Fruit fly (Drosophila melanogaster): Measurements from ENCODE around the gene sov.
A peak's percentile ranks its signal among the peaks of the same experiment; 100 is the strongest.

sov gene

DNA sequence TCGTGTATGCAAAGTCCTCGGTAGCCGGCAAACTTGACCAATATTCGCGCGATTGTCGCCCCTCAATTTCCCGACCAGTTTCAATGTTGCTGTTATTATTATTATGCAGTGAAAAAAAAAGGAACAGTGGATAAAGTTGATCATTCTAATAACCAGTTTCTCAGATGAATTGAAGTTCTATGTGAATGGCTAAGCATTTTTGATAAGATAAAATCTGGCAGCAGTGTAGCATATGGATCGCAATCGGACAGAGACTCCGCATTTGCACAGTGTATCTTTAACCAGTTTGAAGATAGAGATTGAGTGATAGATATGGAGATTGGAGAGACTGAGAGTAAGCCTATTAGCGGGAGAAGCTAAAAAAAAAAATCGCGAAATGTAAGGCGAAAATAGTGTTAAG lies 37.3 kb downstream of the sov start (continued):
- peak; percentile 52 for TF ChIP-seq org-1 (GFP tag; optimal IDR thresholded peaks at IDR 0.05)
- TF ChIP-seq jumu (GFP tag; optimal IDR thresholded peaks at IDR 0.05), result peak; percentile 52
- TF ChIP-seq CG9437 (GFP tag; optimal IDR thresholded peaks at IDR 0.05), result peak; percentile 30
- TF ChIP-seq bsh (GFP tag; optimal IDR thresholded peaks at IDR 0.05), result peak; percentile 37 to 53
- TF ChIP-seq danr (GFP tag; IDR thresholded peaks at IDR 0.05), result peak; percentile 10; the same call in 1 of the 2 replicates
- peak; percentile 72 for TF ChIP-seq Rx (GFP tag; IDR thresholded peaks at IDR 0.05)
- TF ChIP-seq CG34422 (GFP tag; IDR thresholded peaks at IDR 0.05), result peak; percentile 72
- peak; percentile 67 for TF ChIP-seq CG13296 (GFP tag; optimal IDR thresholded peaks at IDR 0.05)
- peak; percentile 73 for TF ChIP-seq fu2 (GFP tag; optimal IDR thresholded peaks at IDR 0.05)
- no peak for TF ChIP-seq Hey (tag; optimal IDR thresholded peaks at IDR 0.05)
- TF ChIP-seq emc (GFP tag; optimal IDR thresholded peaks at IDR 0.05), result peak; percentile 41
- peak; percentile 54 for TF ChIP-seq Asciz (GFP tag; optimal IDR thresholded peaks at IDR 0.05)
- TF ChIP-seq scrt (GFP tag; optimal IDR thresholded peaks at IDR 0.05), result peak; percentile 66
- TF ChIP-seq CG10959 (GFP tag; IDR thresholded peaks at IDR 0.05), result no peak
- TF ChIP-seq ham (GFP tag; IDR thresholded peaks at IDR 0.05), result no peak
- TF ChIP-seq lmd (GFP tag; IDR thresholded peaks at IDR 0.05), result peak; percentile 82
- no peak for TF ChIP-seq CG15479 (GFP tag; optimal IDR thresholded peaks at IDR 0.05)
- TF ChIP-seq Mes4 (GFP tag; optimal IDR thresholded peaks at IDR 0.05), result peak; percentile 32
- TF ChIP-seq CG17385 (GFP tag; optimal IDR thresholded peaks at IDR 0.05), result peak; percentile 68
- peak; percentile 80 for TF ChIP-seq CG12071 (GFP tag; optimal IDR thresholded peaks at IDR 0.05)
- peak; percentile 59 for TF ChIP-seq CG12219 (GFP tag; optimal IDR thresholded peaks at IDR 0.05)
- peak; percentile 79 for TF ChIP-seq Ada2b (GFP tag; IDR thresholded peaks at IDR 0.05)
- TF ChIP-seq CG33213 (GFP tag; optimal IDR thresholded peaks at IDR 0.05), result peak; percentile 37
- TF ChIP-seq CG9817 (tag; optimal IDR thresholded peaks at IDR 0.05), result peak; percentile 77
- TF ChIP-seq CG1603 (tag; optimal IDR thresholded peaks at IDR 0.05), result peak; percentile 81
- TF ChIP-seq exex (tag; optimal IDR thresholded peaks at IDR 0.05), result peak; percentile 14
- TF ChIP-seq kah (GFP tag; optimal IDR thresholded peaks at IDR 0.05), result peak; percentile 49
- TF ChIP-seq pzg (GFP tag; optimal IDR thresholded peaks at IDR 0.05), result no peak
- TF ChIP-seq CG13624 (GFP tag; optimal IDR thresholded peaks at IDR 0.05), result peak; percentile 64
- TF ChIP-seq Hr51 (GFP tag; optimal IDR thresholded peaks at IDR 0.05), result peak; percentile 15 to 81
- TF ChIP-seq CG17361 (GFP tag; IDR thresholded peaks at IDR 0.05), result 0 out of 3 replicates have a peak, but pooled peaks have one; percentile 44
- peak; percentile 57; the same call in 1 of the 2 replicates for TF ChIP-seq dimm (GFP tag; IDR thresholded peaks at IDR 0.05)
- peak; percentile 84 for TF ChIP-seq CG14441 (GFP tag; IDR thresholded peaks at IDR 0.05)
- peak; percentile 64 for TF ChIP-seq CG12659 (GFP tag; optimal IDR thresholded peaks at IDR 0.05)
- no peak for TF ChIP-seq B-H2 (GFP tag; optimal IDR thresholded peaks at IDR 0.05)
- TF ChIP-seq NfI (GFP tag; optimal IDR thresholded peaks at IDR 0.05), result peak; percentile 76
- peak; percentile 61 for TF ChIP-seq CG17612 (GFP tag; IDR thresholded peaks at IDR 0.05)
- no peak for TF ChIP-seq kni (GFP tag; optimal IDR thresholded peaks at IDR 0.05)
- TF ChIP-seq phol (tag; optimal IDR thresholded peaks at IDR 0.05), result peak; percentile 59
- TF ChIP-seq CoRest (tag; optimal IDR thresholded peaks at IDR 0.05), result peak; percentile 73
- TF ChIP-seq E2f1 (GFP tag; IDR thresholded peaks at IDR 0.05), result peak; percentile 53; the same call in 1 of the 2 replicates
- TF ChIP-seq Ets97D (GFP tag; optimal IDR thresholded peaks at IDR 0.05), result peak; percentile 10
- peak; percentile 30; the same call in 1 of the 2 replicates for TF ChIP-seq CG32767 (GFP tag; IDR thresholded peaks at IDR 0.05)
- peak; percentile 59 for TF ChIP-seq CG32772 (GFP tag; IDR thresholded peaks at IDR 0.05)
- TF ChIP-seq CG9932 (GFP tag; IDR thresholded peaks at IDR 0.05), result peak; percentile 87
- peak; percentile 89 for TF ChIP-seq CG32532 (GFP tag; IDR thresholded peaks at IDR 0.05)
- peak; percentile 57 for TF ChIP-seq ERR (GFP tag; optimal IDR thresholded peaks at IDR 0.05)
- no peak for TF ChIP-seq trem (tag; optimal IDR thresholded peaks at IDR 0.05)
- TF ChIP-seq CG9727 (GFP tag; optimal IDR thresholded peaks at IDR 0.05), result peak; percentile 10
- peak; percentile 56 for TF ChIP-seq Chrac-16 (GFP tag; optimal IDR thresholded peaks at IDR 0.05)
- TF ChIP-seq CG6683 (GFP tag; optimal IDR thresholded peaks at IDR 0.05), result no peak
